Worm (Caenorhabditis elegans): ENCODE results near the gene hlh-12.

Gene hlh-12

ce11 chrIV:8473756-8474155 lies 5.5 kb downstream of the hlh-12 start, which contains the start of gene C28C12.11:
C28C12.11 (plus strand) TSS chrIV:8474056.
- TF ChIP-seq bed-3 (GFP tag; optimal IDR thresholded peaks at IDR 0.05) (no peak), lin-32 (GFP tag; optimal IDR thresholded peaks at IDR 0.05) (no peak), blmp-1 (tag; optimal IDR thresholded peaks at IDR 0.05) (no peak)

ce11 chrIV:8472493-8472892 lies 6.8 kb downstream of the hlh-12 start, which contains the start of gene oat-1:
oat-1 (minus strand) TSS chrIV:8472593.
- TF ChIP-seq elt-1 (tag; optimal IDR thresholded peaks at IDR 0.05; ENCODE audit: borderline replicate concordance, insufficient read depth) (no peak), ceh-43 (GFP tag; optimal IDR thresholded peaks at IDR 0.05) (no peak), nhr-28 (tag; optimal IDR thresholded peaks at IDR 0.05) (no peak), sem-2 (GFP tag; optimal IDR thresholded peaks at IDR 0.05) (no peak), lin-13 (tag; optimal IDR thresholded peaks at IDR 0.05) (no peak), tbx-8 (GFP tag; optimal IDR thresholded peaks at IDR 0.05) (no peak), ham-2 (GFP tag; optimal IDR thresholded peaks at IDR 0.05) (no peak), ztf-11 (tag; optimal IDR thresholded peaks at IDR 0.05) (no peak), nhr-12 (tag; optimal IDR thresholded peaks at IDR 0.05) (no peak), drap-1 (GFP tag; optimal IDR thresholded peaks at IDR 0.05) (no peak)

ce11 chrIV:8464187-8464586 lies 15.1 kb downstream of the hlh-12 start:
- TF ChIP-seq elt-3 (tag; optimal IDR thresholded peaks at IDR 0.05) (no peak), blmp-1 (tag; optimal IDR thresholded peaks at IDR 0.05) (no peak), ceh-83 (GFP tag; optimal IDR thresholded peaks at IDR 0.05) (no peak), cnd-1 (tag; optimal IDR thresholded peaks at IDR 0.05) (no peak), ceh-43 (GFP tag; optimal IDR thresholded peaks at IDR 0.05) (no peak), snpc-4 (tag; optimal IDR thresholded peaks at IDR 0.05) (no peak), mep-1 (tag; optimal IDR thresholded peaks at IDR 0.05) (no peak), lsy-2 (tag; optimal IDR thresholded peaks at IDR 0.05) (no peak), pha-4 (tag; optimal IDR thresholded peaks at IDR 0.05) (no peak), ham-2 (GFP tag; optimal IDR thresholded peaks at IDR 0.05) (no peak), mab-5 (tag; optimal IDR thresholded peaks at IDR 0.05) (no peak)

DNA sequence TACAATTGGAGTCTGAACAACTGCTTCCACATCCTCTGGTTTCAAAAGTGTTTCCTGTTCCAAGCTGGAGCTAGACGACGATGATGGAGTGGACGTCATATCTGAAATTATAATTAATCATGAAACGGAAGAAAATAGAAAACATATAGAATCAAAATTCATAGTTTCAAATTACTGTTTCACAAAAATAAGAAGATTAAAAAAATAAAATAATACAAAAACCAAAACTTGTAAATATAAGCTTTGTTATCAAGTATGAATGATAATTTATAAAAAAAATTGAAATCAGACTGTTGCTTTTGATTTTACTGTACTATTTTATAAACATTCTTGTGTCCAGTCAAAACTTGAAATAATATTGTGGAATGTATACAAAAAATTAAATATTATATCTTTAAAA lies 15.5 kb downstream of the hlh-12 start, which contains the start of gene str-176:
Gene str-176 (minus strand): TSS at position 101 of the 400 bp plus-strand sequence.
- TF ChIP-seq nhr-2 (tag; optimal IDR thresholded peaks at IDR 0.05), result no peak
- no peak for TF ChIP-seq elt-3 (tag; optimal IDR thresholded peaks at IDR 0.05)
- no peak for TF ChIP-seq tbx-8 (GFP tag; optimal IDR thresholded peaks at IDR 0.05)
- TF ChIP-seq ces-1 (GFP tag; optimal IDR thresholded peaks at IDR 0.05), result no peak
- no peak for TF ChIP-seq mep-1 (tag; optimal IDR thresholded peaks at IDR 0.05)
- no peak for TF ChIP-seq nhr-76 (tag; optimal IDR thresholded peaks at IDR 0.05)
- no peak for TF ChIP-seq pha-4 (tag; optimal IDR thresholded peaks at IDR 0.05)
- TF ChIP-seq nhr-12 (tag; optimal IDR thresholded peaks at IDR 0.05), result no peak
- TF ChIP-seq M03D4.4 (tag; optimal IDR thresholded peaks at IDR 0.05), result no peak
- no peak for TF ChIP-seq ztf-11 (tag; optimal IDR thresholded peaks at IDR 0.05)
- TF ChIP-seq unc-120 (tag; optimal IDR thresholded peaks at IDR 0.05; ENCODE audit: poor library complexity, severe bottlenecking), result no peak
- no peak for TF ChIP-seq drap-1 (GFP tag; optimal IDR thresholded peaks at IDR 0.05)
- TF ChIP-seq hlh-1 (tag; optimal IDR thresholded peaks at IDR 0.05), result no peak
- no peak for TF ChIP-seq mls-2 (tag; optimal IDR thresholded peaks at IDR 0.05)
- no peak for TF ChIP-seq mab-5 (tag; optimal IDR thresholded peaks at IDR 0.05)
- no peak for TF ChIP-seq unc-62 (GFP tag; optimal IDR thresholded peaks at IDR 0.05)

- TF ChIP-seq flh-1 (GFP tag; optimal IDR thresholded peaks at IDR 0.05), result no peak
- no peak for TF ChIP-seq elt-1 (tag; optimal IDR thresholded peaks at IDR 0.05; ENCODE audit: borderline replicate concordance, insufficient read depth)
- TF ChIP-seq ham-2 (GFP tag; optimal IDR thresholded peaks at IDR 0.05), result no peak
Observed at ce11 chrIV:8463069-8463468, 16.2 kb downstream of the hlh-12 start.

- TF ChIP-seq sem-2 (GFP tag; optimal IDR thresholded peaks at IDR 0.05) (no peak), nhr-2 (tag; optimal IDR thresholded peaks at IDR 0.05) (no peak), unc-39 (tag; optimal IDR thresholded peaks at IDR 0.05) (no peak), drap-1 (GFP tag; optimal IDR thresholded peaks at IDR 0.05) (no peak), ces-1 (GFP tag; optimal IDR thresholded peaks at IDR 0.05) (no peak), hlh-1 (tag; optimal IDR thresholded peaks at IDR 0.05) (no peak), tbx-8 (GFP tag; optimal IDR thresholded peaks at IDR 0.05) (no peak), blmp-1 (tag; optimal IDR thresholded peaks at IDR 0.05) (no peak), M03D4.4 (tag; optimal IDR thresholded peaks at IDR 0.05) (no peak), ceh-83 (GFP tag; optimal IDR thresholded peaks at IDR 0.05) (no peak), ztf-11 (tag; optimal IDR thresholded peaks at IDR 0.05) (no peak), ceh-43 (GFP tag; optimal IDR thresholded peaks at IDR 0.05) (no peak), unc-120 (tag; optimal IDR thresholded peaks at IDR 0.05; ENCODE audit: poor library complexity, severe bottlenecking) (no peak), mep-1 (tag; optimal IDR thresholded peaks at IDR 0.05) (no peak), bed-3 (GFP tag; optimal IDR thresholded peaks at IDR 0.05) (no peak), nhr-237 (tag; optimal IDR thresholded peaks at IDR 0.05) (no peak), unc-62 (GFP tag; optimal IDR thresholded peaks at IDR 0.05) (no peak)
Observed at ce11 chrIV:8462376-8462775, 16.9 kb downstream of the hlh-12 start.
